Worm (Caenorhabditis elegans) whole organism, L2 larva: ENCODE results near the gene W06G6.10.
A peak's percentile ranks its signal among the peaks of the same experiment; 100 is the strongest.

Source experiments
- C34F6.9 ChIP-seq: fragments of 150-350 bp; optimal IDR thresholded peaks from 2 replicates; lab custom pipeline; 2014; ENCODE audit warnings: missing biosample characterization, missing genetic modification characterization
- R02D3.7 ChIP-seq: fragments of 150-350 bp; optimal IDR thresholded peaks from 2 replicates; lab custom pipeline; 2014; ENCODE audit warnings: missing biosample characterization, missing genetic modification characterization
- Y55F3AM.14 ChIP-seq: fragments of 200-800 bp; sonication (Bioruptor generic); optimal IDR thresholded peaks from 2 replicates; lab custom pipeline; 2018; ENCODE audit warnings: mild to moderate bottlenecking, missing genetic modification characterization, missing compliant biosample characterization
- ZK546.5 ChIP-seq: sonication (generic microtip); optimal IDR thresholded peaks from 2 replicates; lab custom pipeline; 2017; ENCODE audit warnings: missing biosample characterization, missing genetic modification characterization
- aly-2 ChIP-seq: fragments of 150-350 bp; optimal IDR thresholded peaks from 2 replicates; lab custom pipeline; 2014; ENCODE audit warnings: missing biosample characterization, missing genetic modification characterization
- ama-1 ChIP-seq: fragments of 150-350 bp; optimal IDR thresholded peaks from 2 replicates; lab custom pipeline; 2018; ENCODE audit warnings: inconsistent platforms
- ceh-16 ChIP-seq: fragments of 150-350 bp; optimal IDR thresholded peaks from 2 replicates; lab custom pipeline; 2014; ENCODE audit warnings: missing biosample characterization, missing genetic modification characterization
- ceh-82 ChIP-seq: fragments of 150-350 bp; optimal IDR thresholded peaks from 2 replicates; lab custom pipeline; 2014; ENCODE audit warnings: missing biosample characterization, missing genetic modification characterization
- crh-2 ChIP-seq: sonication (generic microtip); optimal IDR thresholded peaks from 2 replicates; lab custom pipeline; 2017; ENCODE audit warnings: missing biosample characterization, missing genetic modification characterization
- dmd-4 ChIP-seq: sonication (generic microtip); optimal IDR thresholded peaks from 2 replicates; lab custom pipeline; 2017; ENCODE audit warnings: missing biosample characterization, missing genetic modification characterization
- egl-27 ChIP-seq: sonication (generic microtip); optimal IDR thresholded peaks from 3 replicates; lab custom pipeline; 2017; ENCODE audit warnings: missing biosample characterization, missing genetic modification reagents, missing genetic modification characterization
- fos-1 ChIP-seq: fragments of 150-350 bp; optimal IDR thresholded peaks from 2 replicates; lab custom pipeline; 2014; ENCODE audit warnings: missing biosample characterization, missing genetic modification characterization
- gmeb-1 ChIP-seq: fragments of 150-350 bp; optimal IDR thresholded peaks from 2 replicates; lab custom pipeline; 2014; ENCODE audit warnings: missing biosample characterization, missing genetic modification characterization
- lin-11 ChIP-seq: fragments of 150-350 bp; sonication (generic microtip); optimal IDR thresholded peaks from 2 replicates; lab custom pipeline; 2014; ENCODE audit warnings: missing biosample characterization, missing genetic modification characterization, inconsistent platforms, mixed read lengths
- lin-13 ChIP-seq: fragments of 150-350 bp; optimal IDR thresholded peaks from 2 replicates; lab custom pipeline; 2014; ENCODE audit warnings: missing biosample characterization, missing genetic modification reagents, missing genetic modification characterization
- lin-39 ChIP-seq: fragments of 150-350 bp; optimal IDR thresholded peaks from 2 replicates; lab custom pipeline; 2014; ENCODE audit warnings: missing biosample characterization, missing genetic modification reagents, missing genetic modification characterization
- lsy-2 ChIP-seq, 2 experiments: fragments of 150-350 bp in 1 of 2; sonication (generic microtip) in 1 of 2; optimal IDR thresholded peaks; 2 replicates each; lab custom pipeline; 2014 to 2017; ENCODE audit warnings: missing biosample characterization in 2 of 2, missing genetic modification characterization in 2 of 2
- mab-5 ChIP-seq: fragments of 150-350 bp; optimal IDR thresholded peaks from 2 replicates; lab custom pipeline; 2014; ENCODE audit warnings: missing biosample characterization, missing genetic modification characterization
- mbf-1 ChIP-seq: sonication (generic microtip); optimal IDR thresholded peaks from 2 replicates; lab custom pipeline; 2017; ENCODE audit warnings: missing biosample characterization, missing genetic modification characterization
- mdl-1 ChIP-seq, 2 experiments: fragments of 150-350 bp in 1 of 2; sonication (generic microtip) in 1 of 2; optimal IDR thresholded peaks; 2 replicates each; lab custom pipeline; 2017; ENCODE audit warnings: missing biosample characterization in 2 of 2, missing genetic modification characterization in 2 of 2
- nhr-10 ChIP-seq: sonication (generic microtip); optimal IDR thresholded peaks from 2 replicates; lab custom pipeline; 2017; ENCODE audit warnings: missing biosample characterization, missing genetic modification characterization
- nhr-12 ChIP-seq: fragments of 150-350 bp; optimal IDR thresholded peaks from 2 replicates; lab custom pipeline; 2014; ENCODE audit warnings: missing biosample characterization, missing genetic modification characterization
- nhr-21 ChIP-seq: fragments of 150-350 bp; optimal IDR thresholded peaks from 2 replicates; lab custom pipeline; 2014; ENCODE audit warnings: missing biosample characterization, missing genetic modification characterization
- nhr-237 ChIP-seq: fragments of 150-350 bp; optimal IDR thresholded peaks from 2 replicates; lab custom pipeline; 2014; ENCODE audit warnings: missing biosample characterization, missing genetic modification characterization
- nhr-25 ChIP-seq: fragments of 150-350 bp; sonication (generic microtip); optimal IDR thresholded peaks from 3 replicates; lab custom pipeline; 2014; ENCODE audit warnings: missing biosample characterization, missing genetic modification characterization
- nhr-6 ChIP-seq: fragments of 150-350 bp; optimal IDR thresholded peaks from 2 replicates; lab custom pipeline; 2014; ENCODE audit warnings: missing biosample characterization, missing genetic modification characterization
- nhr-77 ChIP-seq: fragments of 150-350 bp; optimal IDR thresholded peaks from 2 replicates; lab custom pipeline; 2014; ENCODE audit warnings: missing biosample characterization, missing genetic modification characterization
- peb-1 ChIP-seq: fragments of 150-350 bp; optimal IDR thresholded peaks from 2 replicates; lab custom pipeline; 2014; ENCODE audit warnings: missing biosample characterization, missing genetic modification characterization
- skn-1 ChIP-seq: sonication (generic microtip); optimal IDR thresholded peaks from 2 replicates; lab custom pipeline; 2017; ENCODE audit warnings: missing biosample characterization, missing genetic modification characterization
- sma-3 ChIP-seq: sonication (generic microtip); optimal IDR thresholded peaks from 2 replicates; lab custom pipeline; 2016; ENCODE audit warnings: missing genetic modification reagents, missing genetic modification characterization, missing compliant biosample characterization
- sma-9 ChIP-seq, 2 experiments: fragments of 150-350 bp in 1 of 2; sonication (generic microtip) in 1 of 2; optimal IDR thresholded peaks; 2 replicates each; lab custom pipeline; 2014 to 2016; ENCODE audit warnings: missing genetic modification characterization in 2 of 2, mild to moderate bottlenecking in 1 of 2, missing biosample characterization in 1 of 2, missing compliant biosample characterization in 1 of 2, missing genetic modification reagents in 1 of 2, moderate library complexity in 1 of 2
- snpc-4 ChIP-seq: fragments of 150-350 bp; optimal IDR thresholded peaks from 2 replicates; lab custom pipeline; 2014; ENCODE audit warnings: missing biosample characterization, missing genetic modification characterization
- unc-39 ChIP-seq: fragments of 150-350 bp; optimal IDR thresholded peaks from 2 replicates; lab custom pipeline; 2014; ENCODE audit warnings: missing biosample characterization, missing genetic modification characterization
- unc-62 ChIP-seq: fragments of 150-350 bp; optimal IDR thresholded peaks from 2 replicates; lab custom pipeline; 2014; ENCODE audit warnings: missing biosample characterization, missing genetic modification reagents, missing genetic modification characterization
- zag-1 ChIP-seq: fragments of 150-350 bp; optimal IDR thresholded peaks from 2 replicates; lab custom pipeline; 2014; ENCODE audit warnings: missing biosample characterization, missing genetic modification characterization
- ztf-11 ChIP-seq: sonication (generic microtip); optimal IDR thresholded peaks from 2 replicates; lab custom pipeline; 2017; ENCODE audit warnings: missing biosample characterization, missing genetic modification characterization

Gene W06G6.10

ce11 chrV:16610094-16610493 is 36.9 kb downstream of the W06G6.10 start:
- no peak for TF ChIP-seq sma-3
- TF ChIP-seq Y55F3AM.14 (GFP tag; lab: Kevin White, UChicago): no peak
- no peak for TF ChIP-seq skn-1
- no peak for TF ChIP-seq C34F6.9
- TF ChIP-seq snpc-4: no peak
- no peak for TF ChIP-seq R02D3.7 (tag; lab: Kevin White, UChicago)
- TF ChIP-seq fos-1 (tag; lab: Kevin White, UChicago): peak; percentile 84
- TF ChIP-seq nhr-77 (tag; lab: Kevin White, UChicago): no peak
- no peak for TF ChIP-seq egl-27 (tag; lab: Kevin White, UChicago)
- TF ChIP-seq nhr-25: no peak
- no peak for TF ChIP-seq unc-39
- peak; percentile 13 for TF ChIP-seq crh-2 (tag; lab: Kevin White, UChicago)
- TF ChIP-seq nhr-12 (tag; lab: Kevin White, UChicago): no peak
- no peak for TF ChIP-seq lsy-2 (tag; optimal IDR thresholded peaks at IDR 0.05; lab: Kevin White, UChicago)
- no peak for TF ChIP-seq ZK546.5 (tag; lab: Kevin White, UChicago)
- no peak for TF ChIP-seq lin-13 (GFP tag; lab: Kevin White, UChicago)
- TF ChIP-seq lin-11: no peak
- TF ChIP-seq zag-1 (tag; lab: Kevin White, UChicago): no peak
- no peak for TF ChIP-seq ama-1 (lab: Kevin White, UChicago)
- peak; percentile 10 for TF ChIP-seq sma-9 (GFP tag; optimal IDR thresholded peaks at IDR 0.05; lab: Kevin White, UChicago)
- TF ChIP-seq sma-9 (tag; optimal IDR thresholded peaks at IDR 0.05; lab: Kevin White, UChicago): no peak
- TF ChIP-seq nhr-21: no peak
- TF ChIP-seq, all 48 proteins: peak for 3

- TF ChIP-seq ama-1 (lab: Kevin White, UChicago) (no peak), aly-2 (no peak), egl-27 (tag; lab: Kevin White, UChicago) (no peak), fos-1 (tag; lab: Kevin White, UChicago) (peak; percentile 24), ceh-82 (tag; lab: Kevin White, UChicago) (no peak)
Measured at ce11 chrV:16608478-16608877, 38.5 kb downstream of the W06G6.10 start.

- TF ChIP-seq unc-39 (no peak), nhr-25 (no peak), lin-39 (tag; lab: Kevin White, UChicago) (no peak), egl-27 (tag; lab: Kevin White, UChicago) (no peak), lsy-2 (tag; optimal IDR thresholded peaks at IDR 0.05; lab: Kevin White, UChicago) (no peak), Y55F3AM.14 (GFP tag; lab: Kevin White, UChicago) (no peak), sma-9 (GFP tag; optimal IDR thresholded peaks at IDR 0.05; lab: Kevin White, UChicago) (no peak), sma-9 (tag; optimal IDR thresholded peaks at IDR 0.05; lab: Kevin White, UChicago) (no peak), ceh-16 (no peak), nhr-237 (tag; lab: Kevin White, UChicago) (no peak), nhr-6 (no peak), mbf-1 (tag; lab: Kevin White, UChicago) (no peak), ZK546.5 (tag; lab: Kevin White, UChicago) (no peak), gmeb-1 (tag; lab: Kevin White, UChicago) (no peak), nhr-10 (tag; lab: Kevin White, UChicago) (no peak), dmd-4 (tag; lab: Kevin White, UChicago) (no peak)
Measured at ce11 chrV:16606313-16606712, 40.7 kb downstream of the W06G6.10 start, which contains the start of gene Y32B12C.1. Y32B12C.1 (plus strand) TSS chrV:16606613.

- TF ChIP-seq fos-1 (tag; lab: Kevin White, UChicago) (peak; percentile 74), peb-1 (no peak), mab-5 (tag; lab: Kevin White, UChicago) (no peak)
- TF ChIP-seq, all 48 proteins: peak for 1
Measured at ce11 chrV:16605463-16605862, 41.5 kb downstream of the W06G6.10 start.

- TF ChIP-seq fos-1 (tag; lab: Kevin White, UChicago): peak; percentile 18
- no peak for TF ChIP-seq crh-2 (tag; lab: Kevin White, UChicago)
- no peak for TF ChIP-seq gmeb-1 (tag; lab: Kevin White, UChicago)
Measured at ce11 chrV:16604301-16604700, 42.7 kb downstream of the W06G6.10 start.

ce11 chrV:16603102-16603501 is 43.9 kb downstream of the W06G6.10 start, which contains the start of gene T03E6.8:
T03E6.8 (minus strand) TSS chrV:16603202.
- TF ChIP-seq Y55F3AM.14 (GFP tag; lab: Kevin White, UChicago) (no peak), mdl-1 (tag; optimal IDR thresholded peaks at IDR 0.05; lab: Kevin White, UChicago) (no peak), peb-1 (no peak), gmeb-1 (tag; lab: Kevin White, UChicago) (no peak), ZK546.5 (tag; lab: Kevin White, UChicago) (no peak), unc-62 (GFP tag; lab: Kevin White, UChicago) (no peak), ceh-82 (tag; lab: Kevin White, UChicago) (no peak), nhr-6 (no peak), egl-27 (tag; lab: Kevin White, UChicago) (no peak), ztf-11 (tag; lab: Kevin White, UChicago) (no peak), nhr-12 (tag; lab: Kevin White, UChicago) (no peak), ama-1 (lab: Kevin White, UChicago) (no peak)
- TF ChIP-seq, all 48 proteins: peak for 0
